Worm (Caenorhabditis elegans): Measurements from ENCODE around the gene fbxb-63.

The fbxb-63 gene

DNA sequence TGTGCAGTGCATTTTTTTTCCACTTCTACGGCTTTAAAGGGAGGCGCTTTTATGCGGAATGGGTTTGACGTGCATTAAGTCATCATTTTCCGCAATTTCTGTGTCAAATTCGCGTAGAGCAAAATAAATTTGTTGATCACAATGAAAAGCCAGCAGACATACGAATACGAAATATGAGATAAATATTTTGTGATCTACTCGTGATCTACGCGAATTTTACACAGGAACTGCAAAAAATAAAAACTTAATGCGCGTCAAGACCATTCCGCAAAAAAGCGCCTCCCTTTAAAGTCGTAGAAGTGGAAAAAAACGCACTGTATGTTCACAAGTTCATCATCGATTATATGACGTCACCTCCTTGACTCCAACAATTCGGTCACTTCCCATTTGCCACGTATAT, 7.9 kb upstream of the fbxb-63 start, which contains the start of gene C43D7.8:
Gene C43D7.8 (minus strand): TSS at position 101 of the 400 bp plus-strand sequence.
- TF ChIP-seq unc-3 (GFP tag; conservative IDR thresholded peaks at IDR 0.05) = no peak
- TF ChIP-seq unc-3 (tag; optimal IDR thresholded peaks at IDR 0.05) = no peak
- TF ChIP-seq sox-2 (GFP tag; IDR thresholded peaks at IDR 0.05) = no peak
- TF ChIP-seq Y22D7AL.16 (tag; optimal IDR thresholded peaks at IDR 0.05) = no peak
- no peak for TF ChIP-seq unc-42 (tag; optimal IDR thresholded peaks at IDR 0.05)
- TF ChIP-seq pha-4 (tag; optimal IDR thresholded peaks at IDR 0.05) = no peak
- TF ChIP-seq che-1 (tag; optimal IDR thresholded peaks at IDR 0.05) = no peak
- TF ChIP-seq pros-1 (tag; optimal IDR thresholded peaks at IDR 0.05) = no peak
- TF ChIP-seq F13H6.1 (tag; optimal IDR thresholded peaks at IDR 0.05) = no peak
- TF ChIP-seq ets-4 (tag; optimal IDR thresholded peaks at IDR 0.05) = no peak
- TF ChIP-seq ceh-9 (tag; optimal IDR thresholded peaks at IDR 0.05) = no peak
- no peak for TF ChIP-seq ceh-31 (tag; optimal IDR thresholded peaks at IDR 0.05)
- TF ChIP-seq ceh-34 (tag; optimal IDR thresholded peaks at IDR 0.05) = no peak
- TF ChIP-seq ceh-18 (tag; optimal IDR thresholded peaks at IDR 0.05) = no peak
- TF ChIP-seq elt-4 (tag; optimal IDR thresholded peaks at IDR 0.05) = no peak

DNA sequence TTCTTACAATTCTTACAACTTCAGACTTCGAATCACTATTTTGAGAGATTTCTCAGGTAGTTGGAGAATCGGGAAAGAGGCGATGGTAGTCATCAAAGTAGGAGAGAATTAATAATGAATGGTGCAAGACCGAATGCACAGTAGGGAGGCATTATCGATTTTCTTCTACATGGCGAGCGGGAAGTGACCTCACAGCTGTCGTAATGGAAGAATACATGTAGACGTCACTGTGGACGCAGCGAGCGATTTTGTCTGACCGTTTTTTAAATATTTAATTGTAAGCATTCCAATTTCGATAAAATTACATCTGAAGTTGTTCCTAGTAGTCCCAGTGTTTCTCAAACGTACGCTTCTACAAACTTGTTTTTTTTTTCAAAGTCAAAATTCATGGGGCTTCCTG, 6.1 kb upstream of the fbxb-63 start, which contains the start of gene F55C9.11:
Gene F55C9.11 (minus strand): TSS at position 101 of the 400 bp plus-strand sequence.
- no peak for TF ChIP-seq zip-5 (tag; optimal IDR thresholded peaks at IDR 0.05)
- no peak for TF ChIP-seq pqm-1 (tag; optimal IDR thresholded peaks at IDR 0.05)
- TF ChIP-seq odd-2 (tag; optimal IDR thresholded peaks at IDR 0.05) = no peak
- no peak for TF ChIP-seq ceh-18 (tag; optimal IDR thresholded peaks at IDR 0.05)
- TF ChIP-seq ama-1 (optimal IDR thresholded peaks at IDR 0.05) = no peak
- TF ChIP-seq dve-1 (tag; optimal IDR thresholded peaks at IDR 0.05) = no peak

DNA sequence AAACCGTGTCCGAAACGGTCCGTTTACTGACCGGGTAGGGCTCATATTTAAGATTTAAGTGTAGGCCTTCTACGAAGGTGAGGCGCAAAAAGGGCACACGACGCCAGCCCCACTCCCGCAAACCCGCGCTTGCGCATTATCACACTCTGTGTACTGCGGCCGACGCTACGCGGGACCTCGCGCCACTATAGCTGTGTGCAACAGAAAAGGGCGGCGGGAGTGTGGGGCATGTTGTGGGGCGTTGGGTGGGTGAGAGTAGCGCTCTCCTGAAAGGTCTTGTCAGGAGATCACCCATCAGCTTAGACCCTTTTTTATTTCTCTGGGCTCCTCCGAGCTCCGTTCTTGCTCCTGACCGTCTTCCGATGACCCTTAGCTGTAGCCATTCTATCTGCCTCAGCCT, 4.6 kb upstream of the fbxb-63 start:
- TF ChIP-seq Y22D7AL.16 (tag; optimal IDR thresholded peaks at IDR 0.05) = no peak
- no peak for TF ChIP-seq pqm-1 (tag; optimal IDR thresholded peaks at IDR 0.05)
- no peak for TF ChIP-seq tbx-2 (tag; optimal IDR thresholded peaks at IDR 0.05)
- no peak for TF ChIP-seq ceh-2 (tag; optimal IDR thresholded peaks at IDR 0.05)
- no peak for TF ChIP-seq T23F11.4 (GFP tag; optimal IDR thresholded peaks at IDR 0.05)
- no peak for TF ChIP-seq dmd-4 (tag; optimal IDR thresholded peaks at IDR 0.05; ENCODE audit: borderline replicate concordance)
- TF ChIP-seq nfya-1 (tag; optimal IDR thresholded peaks at IDR 0.05) = no peak
- no peak for TF ChIP-seq nhr-232 (tag; optimal IDR thresholded peaks at IDR 0.05)
- no peak for TF ChIP-seq dve-1 (tag; optimal IDR thresholded peaks at IDR 0.05)
- no peak for TF ChIP-seq ztf-16 (tag; optimal IDR thresholded peaks at IDR 0.05)
- TF ChIP-seq pat-9 (tag; optimal IDR thresholded peaks at IDR 0.05) = no peak
- TF ChIP-seq ceh-48 (tag; optimal IDR thresholded peaks at IDR 0.05) = no peak

DNA sequence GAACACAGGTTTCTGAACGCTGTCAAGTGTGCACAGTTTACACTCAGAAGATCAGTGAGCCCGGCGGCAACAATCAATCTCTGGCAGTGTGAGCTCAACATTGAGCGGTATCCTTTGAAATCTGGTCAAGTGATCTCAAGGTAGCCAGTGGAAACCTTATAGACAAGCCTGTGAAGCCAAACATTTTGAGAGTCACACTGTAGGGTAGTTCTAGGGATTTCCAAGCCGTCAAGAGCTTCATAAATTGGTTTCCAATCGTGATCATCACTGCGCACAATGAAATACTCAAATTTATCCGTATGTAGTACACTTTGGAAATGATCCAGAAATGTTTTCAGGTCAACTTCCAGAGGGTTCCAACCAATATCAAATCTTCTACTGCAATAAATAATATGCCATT, 3.4 kb upstream of the fbxb-63 start, which contains the start of gene F55C9.15:
Gene F55C9.15 (minus strand): TSS at position 101 of the 400 bp plus-strand sequence.
- TF ChIP-seq ceh-31 (tag; optimal IDR thresholded peaks at IDR 0.05) = no peak
- TF ChIP-seq F13H6.1 (tag; optimal IDR thresholded peaks at IDR 0.05) = no peak
- TF ChIP-seq syd-9 (tag; optimal IDR thresholded peaks at IDR 0.05) = no peak
- no peak for TF ChIP-seq unc-55 (GFP tag; optimal IDR thresholded peaks at IDR 0.05)
- TF ChIP-seq elt-2 (tag; optimal IDR thresholded peaks at IDR 0.05) = no peak
- TF ChIP-seq pag-3 (tag; optimal IDR thresholded peaks at IDR 0.05; ENCODE audit: borderline replicate concordance) = no peak
- TF ChIP-seq sox-2 (GFP tag; IDR thresholded peaks at IDR 0.05) = no peak
- TF ChIP-seq nhr-232 (tag; optimal IDR thresholded peaks at IDR 0.05) = no peak
- TF ChIP-seq ceh-18 (tag; optimal IDR thresholded peaks at IDR 0.05) = no peak
- TF ChIP-seq hlh-15 (tag; optimal IDR thresholded peaks at IDR 0.05) = no peak
- no peak for TF ChIP-seq zip-5 (tag; optimal IDR thresholded peaks at IDR 0.05)
- no peak for TF ChIP-seq elt-4 (tag; optimal IDR thresholded peaks at IDR 0.05)

DNA sequence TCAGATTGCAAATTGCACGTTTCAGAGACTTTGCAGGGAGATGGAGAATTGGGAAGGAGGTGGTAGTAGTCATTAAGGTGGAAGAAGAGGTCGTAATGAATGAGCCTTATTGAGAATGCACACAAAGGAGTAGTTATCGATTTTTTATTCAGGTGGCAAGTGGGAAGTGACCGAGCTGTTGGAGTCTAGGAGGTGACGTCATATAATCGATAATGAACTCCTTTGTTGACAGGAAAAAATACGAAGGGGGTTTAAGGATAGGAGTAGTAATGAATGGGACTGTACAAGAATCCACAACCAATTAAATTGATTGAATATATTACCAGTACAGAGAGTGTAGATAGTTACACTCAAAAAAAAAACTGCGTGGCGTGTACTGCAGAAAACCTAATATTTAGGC, 1.6 kb downstream of the fbxb-63 start, which contains the start of gene fbxb-62:
Gene fbxb-62 (minus strand): TSS at position 101 of the 400 bp plus-strand sequence.
- TF ChIP-seq rnt-1 (tag; optimal IDR thresholded peaks at IDR 0.05) = no peak
- TF ChIP-seq nhr-11 (tag; optimal IDR thresholded peaks at IDR 0.05) = no peak
- no peak for TF ChIP-seq sox-2 (GFP tag; IDR thresholded peaks at IDR 0.05)
- TF ChIP-seq npax-4 (tag; optimal IDR thresholded peaks at IDR 0.05) = no peak
- no peak for TF ChIP-seq K09A11.1 (tag; optimal IDR thresholded peaks at IDR 0.05; ENCODE audit: insufficient read depth)
- TF ChIP-seq pha-4 (tag; optimal IDR thresholded peaks at IDR 0.05) = no peak
